Fruit fly (Drosophila melanogaster): ENCODE results near the gene CG33700.
A peak's percentile ranks its signal among the peaks of the same experiment; 100 is the strongest.

CG33700 gene

DNA sequence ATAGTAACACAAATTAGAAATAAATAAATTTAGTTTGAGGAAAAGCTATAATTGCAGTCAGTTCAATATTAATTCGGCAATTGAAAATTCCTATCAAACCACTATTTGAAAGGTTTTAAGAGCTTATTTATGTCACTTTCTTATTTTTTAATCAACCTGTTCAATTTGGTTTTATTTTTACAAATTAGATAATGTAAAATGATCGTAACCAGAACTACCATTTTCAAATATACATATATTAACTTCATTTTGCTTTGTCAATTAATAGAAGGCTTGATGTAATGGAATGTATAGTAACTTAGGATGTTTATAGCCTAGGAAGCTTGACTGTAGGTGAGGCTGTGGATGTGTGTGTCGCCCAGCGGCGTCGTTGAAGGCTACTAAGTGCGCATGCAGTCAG lies 58.7 kb downstream of the CG33700 start (continued):
- TF ChIP-seq CG18619 (GFP tag; optimal IDR thresholded peaks at IDR 0.05): peak; percentile 26
- peak; percentile 47 for TF ChIP-seq CG2120 (GFP tag; optimal IDR thresholded peaks at IDR 0.05)
- TF ChIP-seq slou (GFP tag; optimal IDR thresholded peaks at IDR 0.05): no peak
- TF ChIP-seq CG7963 (GFP tag; IDR thresholded peaks at IDR 0.05; ENCODE audit: partially characterized antibody): no peak
- TF ChIP-seq yki (optimal IDR thresholded peaks at IDR 0.05): no peak
- TF ChIP-seq hbn (GFP tag; IDR thresholded peaks at IDR 0.05; ENCODE audit: partially characterized antibody): no peak
- TF ChIP-seq ac (GFP tag; optimal IDR thresholded peaks at IDR 0.05): no peak
- no peak for TF ChIP-seq sisA (GFP tag; IDR thresholded peaks at IDR 0.05)
- no peak for TF ChIP-seq H2.0 (GFP tag; IDR thresholded peaks at IDR 0.05)
- TF ChIP-seq CG11723 (GFP tag; optimal IDR thresholded peaks at IDR 0.05): no peak
- peak; percentile 1 for TF ChIP-seq CG10267 (tag; optimal IDR thresholded peaks at IDR 0.05)
- no peak for TF ChIP-seq twi (tag; optimal IDR thresholded peaks at IDR 0.05)
- TF ChIP-seq kay (GFP tag; optimal IDR thresholded peaks at IDR 0.05): no peak
- peak; percentile 34 for TF ChIP-seq nerfin-1 (tag; optimal IDR thresholded peaks at IDR 0.05)
- no peak for TF ChIP-seq CG4854 (GFP tag; optimal IDR thresholded peaks at IDR 0.05)
- no peak for TF ChIP-seq CHES-1-like (GFP tag; optimal IDR thresholded peaks at IDR 0.05)
- TF ChIP-seq sob (GFP tag; IDR thresholded peaks at IDR 0.05): no peak
- TF ChIP-seq grau (tag; optimal IDR thresholded peaks at IDR 0.05): peak; percentile 88
- TF ChIP-seq Mes4 (GFP tag; optimal IDR thresholded peaks at IDR 0.05): no peak
- TF ChIP-seq jumu (GFP tag; optimal IDR thresholded peaks at IDR 0.05): no peak
- no peak for TF ChIP-seq ci (GFP tag; IDR thresholded peaks at IDR 0.05)
- TF ChIP-seq E2f1 (GFP tag; IDR thresholded peaks at IDR 0.05): no peak
- peak; percentile 26 for TF ChIP-seq CG15269 (tag; optimal IDR thresholded peaks at IDR 0.05)
- TF ChIP-seq cas (GFP tag; IDR thresholded peaks at IDR 0.05): no peak
- TF ChIP-seq Dll (GFP tag; IDR thresholded peaks at IDR 0.05; ENCODE audit: partially characterized antibody): no peak
- no peak for TF ChIP-seq salm (tag; optimal IDR thresholded peaks at IDR 0.05)
- TF ChIP-seq Mrtf (GFP tag; IDR thresholded peaks at IDR 0.05): no peak
- no peak for TF ChIP-seq ken (GFP tag; IDR thresholded peaks at IDR 0.05)
- TF ChIP-seq CG10366 (GFP tag; IDR thresholded peaks at IDR 0.05): no peak
- TF ChIP-seq nmo (GFP tag; optimal IDR thresholded peaks at IDR 0.05): peak; percentile 35
- no peak for TF ChIP-seq tgo (GFP tag; IDR thresholded peaks at IDR 0.05)
- no peak for TF ChIP-seq B-H1 (GFP tag; IDR thresholded peaks at IDR 0.05)
- no peak for TF ChIP-seq Poxn (GFP tag; IDR thresholded peaks at IDR 0.05)
- no peak for TF ChIP-seq gsb (GFP tag; IDR thresholded peaks at IDR 0.05)
- peak; percentile 17 for TF ChIP-seq PHDP (tag; optimal IDR thresholded peaks at IDR 0.05)
- no peak for TF ChIP-seq NfI (GFP tag; optimal IDR thresholded peaks at IDR 0.05)
- TF ChIP-seq CG7357 (GFP tag; IDR thresholded peaks at IDR 0.05): no peak
- TF ChIP-seq rib (GFP tag; IDR thresholded peaks at IDR 0.05): no peak
- no peak for TF ChIP-seq Gsc (GFP tag; IDR thresholded peaks at IDR 0.05)
- no peak for TF ChIP-seq CG8359 (GFP tag; optimal IDR thresholded peaks at IDR 0.05; ENCODE audit: borderline replicate concordance)
- TF ChIP-seq Doc2 (GFP tag; IDR thresholded peaks at IDR 0.05): no peak
- TF ChIP-seq tio (GFP tag; optimal IDR thresholded peaks at IDR 0.05): peak; percentile 7
- TF ChIP-seq CG9437 (GFP tag; optimal IDR thresholded peaks at IDR 0.05): peak; percentile 10
- peak; percentile 29 for TF ChIP-seq lilli (GFP tag; optimal IDR thresholded peaks at IDR 0.05)
- no peak for TF ChIP-seq CG3847 (GFP tag; IDR thresholded peaks at IDR 0.05)
- TF ChIP-seq Blimp-1 (GFP tag; optimal IDR thresholded peaks at IDR 0.05): peak; percentile 13
- no peak for TF ChIP-seq inv (GFP tag; IDR thresholded peaks at IDR 0.05; ENCODE audit: partially characterized antibody)
- TF ChIP-seq CG12659 (GFP tag; optimal IDR thresholded peaks at IDR 0.05): peak; percentile 41
- TF ChIP-seq CG8924 (tag; optimal IDR thresholded peaks at IDR 0.05): peak; percentile 41
- no peak for TF ChIP-seq CG7928 (GFP tag; optimal IDR thresholded peaks at IDR 0.05)
- TF ChIP-seq Opbp (GFP tag; IDR thresholded peaks at IDR 0.05; ENCODE audit: partially characterized antibody): no peak
- no peak for TF ChIP-seq CG13624 (GFP tag; optimal IDR thresholded peaks at IDR 0.05)
- TF ChIP-seq ase (GFP tag; IDR thresholded peaks at IDR 0.05): no peak

All from whole organism, embryonic.